Worm (Caenorhabditis elegans) whole organism, midembryonic: Measurements from ENCODE around the gene C50F4.16.

Experiments
- T22C8.4 ChIP-seq: fragments of 200-800 bp; sonication (Bioruptor generic); IDR thresholded peaks from 2 replicates; pipeline ENCODE4 v1.3.6; 2022; ENCODE audit warnings: missing genetic modification characterization, missing compliant biosample characterization
- cog-1 ChIP-seq: sonication (generic microtip); optimal IDR thresholded peaks from 2 replicates; lab custom pipeline; 2016; ENCODE audit warnings: missing genetic modification characterization, missing compliant biosample characterization
- flt-1 ChIP-seq: fragments of 200-800 bp; sonication (Bioruptor generic); IDR thresholded peaks from 2 replicates; pipeline ENCODE4 v1.3.6; 2022; ENCODE audit warnings: missing genetic modification characterization, missing compliant biosample characterization
- klf-2 ChIP-seq: fragments of 200-800 bp; sonication (Bioruptor generic); conservative IDR thresholded peaks from 2 replicates; pipeline ENCODE4 v1.3.6; 2022; ENCODE audit warnings: missing genetic modification reagents, missing genetic modification characterization, missing compliant biosample characterization
- med-1 ChIP-seq: sonication (generic microtip); optimal IDR thresholded peaks from 2 replicates; lab custom pipeline; 2017; ENCODE audit warnings: missing genetic modification characterization, mild to moderate bottlenecking, missing compliant biosample characterization, antibody characterized with exemption, missing genetic modification reagents; ENCODE audit not compliant: insufficient read depth
- ref-1 ChIP-seq: fragments of 200-800 bp; sonication (Bioruptor generic); conservative IDR thresholded peaks from 2 replicates; pipeline ENCODE4 v1.3.6; 2022; ENCODE audit warnings: missing genetic modification reagents, missing genetic modification characterization, missing compliant biosample characterization
- tab-1 ChIP-seq: fragments of 200-800 bp; sonication (Bioruptor generic); IDR thresholded peaks from 2 replicates; pipeline ENCODE4 v1.3.6; 2022; ENCODE audit warnings: missing genetic modification characterization, missing compliant biosample characterization
- ztf-23 ChIP-seq: fragments of 200-800 bp; sonication (Bioruptor generic); IDR thresholded peaks from 2 replicates; pipeline ENCODE4 v1.3.6; 2022; ENCODE audit warnings: missing genetic modification reagents, missing genetic modification characterization, missing compliant biosample characterization
- ztf-29 ChIP-seq: fragments of 200-800 bp; sonication (Bioruptor generic); IDR thresholded peaks from 2 replicates; pipeline ENCODE4 v1.3.6; 2022; ENCODE audit warnings: missing genetic modification reagents, missing genetic modification characterization, missing compliant biosample characterization

The C50F4.16 gene

ce11 chrV:9524099-9524498, 17.3 kb downstream of the C50F4.16 start, which contains the start of gene C50F4.9:
Gene C50F4.9 (minus strand): TSS chrV:9524199.
- TF ChIP-seq ref-1 (GFP tag; lab: Robert Waterston, UW) (no peak), ztf-23 (GFP tag; lab: Robert Waterston, UW) (no peak)

ce11 chrV:9521697-9522096, 19.7 kb downstream of the C50F4.16 start:
- TF ChIP-seq ztf-29 (GFP tag; lab: Robert Waterston, UW): no peak
- TF ChIP-seq klf-2 (GFP tag; lab: Robert Waterston, UW): no peak
- no peak for TF ChIP-seq T22C8.4 (GFP tag; lab: Robert Waterston, UW)
- no peak for TF ChIP-seq flt-1 (GFP tag; lab: Robert Waterston, UW)
- TF ChIP-seq tab-1 (GFP tag; lab: Robert Waterston, UW): no peak
- no peak for TF ChIP-seq med-1 (GFP tag; lab: Kevin White, UChicago)
- TF ChIP-seq ref-1 (GFP tag; lab: Robert Waterston, UW): no peak
- no peak for TF ChIP-seq cog-1 (tag; lab: Kevin White, UChicago)
- no peak for TF ChIP-seq ztf-23 (GFP tag; lab: Robert Waterston, UW)

- TF ChIP-seq med-1 (GFP tag; lab: Kevin White, UChicago) (no peak), klf-2 (GFP tag; lab: Robert Waterston, UW) (no peak), flt-1 (GFP tag; lab: Robert Waterston, UW) (no peak), ref-1 (GFP tag; lab: Robert Waterston, UW) (no peak)
These were observed 22.6 kb downstream of the C50F4.16 start, which contains the start of gene C50F4.8 for ce11 chrV:9518832-9519231. Gene C50F4.8 (minus strand): TSS chrV:9518859.

- TF ChIP-seq ref-1 (GFP tag; lab: Robert Waterston, UW) (no peak), klf-2 (GFP tag; lab: Robert Waterston, UW) (no peak), med-1 (GFP tag; lab: Kevin White, UChicago) (no peak), tab-1 (GFP tag; lab: Robert Waterston, UW) (no peak), cog-1 (tag; lab: Kevin White, UChicago) (no peak), ztf-29 (GFP tag; lab: Robert Waterston, UW) (no peak), ztf-23 (GFP tag; lab: Robert Waterston, UW) (no peak), T22C8.4 (GFP tag; lab: Robert Waterston, UW) (no peak)
These were observed 25.1 kb downstream of the C50F4.16 start for ce11 chrV:9516280-9516679.

- TF ChIP-seq flt-1 (GFP tag; lab: Robert Waterston, UW) (no peak), klf-2 (GFP tag; lab: Robert Waterston, UW) (no peak), ref-1 (GFP tag; lab: Robert Waterston, UW) (no peak), ztf-23 (GFP tag; lab: Robert Waterston, UW) (no peak), cog-1 (tag; lab: Kevin White, UChicago) (no peak), ztf-29 (GFP tag; lab: Robert Waterston, UW) (no peak), med-1 (GFP tag; lab: Kevin White, UChicago) (no peak), T22C8.4 (GFP tag; lab: Robert Waterston, UW) (no peak), tab-1 (GFP tag; lab: Robert Waterston, UW) (no peak)
These were observed 27.8 kb downstream of the C50F4.16 start, which contains the start of gene eif-2Bdelta for ce11 chrV:9513590-9513989. Gene eif-2Bdelta (plus strand): TSS chrV:9513824.

ce11 chrV:9509597-9509996, 31.8 kb downstream of the C50F4.16 start:
- TF ChIP-seq ztf-23 (GFP tag; lab: Robert Waterston, UW) (no peak), med-1 (GFP tag; lab: Kevin White, UChicago) (no peak), tab-1 (GFP tag; lab: Robert Waterston, UW) (no peak), ztf-29 (GFP tag; lab: Robert Waterston, UW) (no peak), flt-1 (GFP tag; lab: Robert Waterston, UW) (no peak), ref-1 (GFP tag; lab: Robert Waterston, UW) (no peak), klf-2 (GFP tag; lab: Robert Waterston, UW) (no peak), cog-1 (tag; lab: Kevin White, UChicago) (no peak), T22C8.4 (GFP tag; lab: Robert Waterston, UW) (no peak)

ce11 chrV:9507742-9508141, 33.7 kb downstream of the C50F4.16 start, which contains the start of gene acs-14:
Gene acs-14 (plus strand): TSS chrV:9508132.
- TF ChIP-seq med-1 (GFP tag; lab: Kevin White, UChicago): no peak
- no peak for TF ChIP-seq flt-1 (GFP tag; lab: Robert Waterston, UW)
- TF ChIP-seq cog-1 (tag; lab: Kevin White, UChicago): no peak
- no peak for TF ChIP-seq T22C8.4 (GFP tag; lab: Robert Waterston, UW)
- no peak for TF ChIP-seq ztf-23 (GFP tag; lab: Robert Waterston, UW)
- TF ChIP-seq klf-2 (GFP tag; lab: Robert Waterston, UW): no peak
- TF ChIP-seq tab-1 (GFP tag; lab: Robert Waterston, UW): no peak
- TF ChIP-seq ref-1 (GFP tag; lab: Robert Waterston, UW): no peak
- TF ChIP-seq ztf-29 (GFP tag; lab: Robert Waterston, UW): no peak

ce11 chrV:9506931-9507330, 34.5 kb downstream of the C50F4.16 start:
- TF ChIP-seq cog-1 (tag; lab: Kevin White, UChicago) (no peak), flt-1 (GFP tag; lab: Robert Waterston, UW) (no peak), T22C8.4 (GFP tag; lab: Robert Waterston, UW) (no peak)

- TF ChIP-seq ref-1 (GFP tag; lab: Robert Waterston, UW): no peak
- TF ChIP-seq flt-1 (GFP tag; lab: Robert Waterston, UW): no peak
- TF ChIP-seq klf-2 (GFP tag; lab: Robert Waterston, UW): no peak
- no peak for TF ChIP-seq cog-1 (tag; lab: Kevin White, UChicago)
- no peak for TF ChIP-seq tab-1 (GFP tag; lab: Robert Waterston, UW)
- TF ChIP-seq ztf-29 (GFP tag; lab: Robert Waterston, UW): no peak
- no peak for TF ChIP-seq ztf-23 (GFP tag; lab: Robert Waterston, UW)
- no peak for TF ChIP-seq med-1 (GFP tag; lab: Kevin White, UChicago)
- no peak for TF ChIP-seq T22C8.4 (GFP tag; lab: Robert Waterston, UW)
These were observed 36.9 kb downstream of the C50F4.16 start, which contains the start of gene haao-1 for ce11 chrV:9504474-9504960. Gene haao-1 (plus strand): TSS chrV:9504910.
